Worm (Caenorhabditis elegans): Measurements from ENCODE around the gene C01C4.3.

The C01C4.3 gene

DNA sequence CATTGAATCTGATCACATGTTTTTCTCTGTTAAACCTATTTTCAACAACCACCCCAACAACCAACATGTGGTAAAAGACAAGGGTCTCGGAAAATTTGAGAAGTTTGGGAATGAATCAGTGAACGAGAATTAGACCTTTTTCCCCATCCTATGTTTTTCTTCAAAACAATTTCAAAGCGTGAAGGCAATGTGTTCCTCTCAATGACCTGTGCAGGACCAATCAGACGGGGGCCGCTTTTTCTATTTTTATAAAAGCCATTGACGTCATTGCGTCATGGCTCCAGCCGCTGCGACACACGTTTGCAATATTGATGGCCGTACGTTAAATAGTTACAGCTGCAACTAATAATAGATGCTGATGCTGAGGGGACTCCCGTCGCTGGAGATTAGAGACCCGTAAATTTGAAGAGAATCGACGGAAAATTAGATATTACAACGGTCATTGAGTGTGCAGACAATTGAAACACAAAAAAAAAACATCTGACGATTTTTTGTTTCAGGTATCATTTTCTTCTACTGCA, 14.9 kb downstream of the C01C4.3 start:
- TF ChIP-seq hmg-1.1 (GFP tag; IDR thresholded peaks at IDR 0.05) (0 out of 2 replicates have a peak, but pooled peaks have one; percentile 25), daf-16 (GFP tag; optimal IDR thresholded peaks at IDR 0.05) (peak in 1 of 2 experiments; percentile 76), daf-16 (tag; optimal IDR thresholded peaks at IDR 0.05) (no peak), nhr-28 (tag; optimal IDR thresholded peaks at IDR 0.05) (no peak), unc-62 (GFP tag; optimal IDR thresholded peaks at IDR 0.05 in 1 of 2) (peak in 1 of 2 experiments; percentile 89), unc-62 (tag; optimal IDR thresholded peaks at IDR 0.05) (no peak), nhr-77 (tag; optimal IDR thresholded peaks at IDR 0.05) (no peak), ceh-20 (GFP tag; IDR thresholded peaks at IDR 0.05) (0 out of 2 replicates have a peak, but pooled peaks have one; percentile 8)

- no peak for TF ChIP-seq madf-5 (GFP tag; IDR thresholded peaks at IDR 0.05)
- TF ChIP-seq saeg-2 (GFP tag; IDR thresholded peaks at IDR 0.05), result no peak
- TF ChIP-seq aly-2 (tag; optimal IDR thresholded peaks at IDR 0.05), result no peak
- no peak for TF ChIP-seq nhr-11 (tag; optimal IDR thresholded peaks at IDR 0.05)
- no peak for TF ChIP-seq dpl-1 (GFP tag; optimal IDR thresholded peaks at IDR 0.05)
- 0 out of 2 replicates have a peak, but pooled peaks have one; percentile 13 for TF ChIP-seq dmd-9 (GFP tag; IDR thresholded peaks at IDR 0.05)
- TF ChIP-seq php-3 (GFP tag; IDR thresholded peaks at IDR 0.05), result no peak
These were observed 18.1 kb downstream of the C01C4.3 start, which contains the start of gene C01C4.2 for ce11 chrX:3714797-3715196. C01C4.2 (plus strand) TSS chrX:3715097.

DNA sequence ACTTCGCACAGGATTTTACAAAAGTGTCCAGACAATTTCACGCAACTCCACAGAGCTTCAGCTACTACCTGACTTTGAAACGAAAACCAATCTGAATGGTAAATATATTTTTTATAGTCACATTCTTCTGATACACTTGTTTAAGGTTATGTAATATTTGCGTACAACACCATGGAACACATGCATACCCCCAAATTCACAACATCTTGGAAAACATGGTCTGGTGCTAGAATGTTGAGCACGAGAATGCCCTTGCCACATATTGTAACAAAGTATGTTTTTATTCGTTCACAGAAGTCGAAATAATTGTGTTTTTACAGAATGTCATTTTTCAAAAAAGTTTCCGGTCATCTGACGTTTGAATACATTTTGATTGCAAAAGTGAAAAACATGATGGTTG, 19.1 kb downstream of the C01C4.3 start:
- TF ChIP-seq zip-2 (tag; optimal IDR thresholded peaks at IDR 0.05), result no peak
- TF ChIP-seq unc-62 (GFP tag; optimal IDR thresholded peaks at IDR 0.05 in 1 of 2), result peak in 1 of 2 experiments; percentile 93
- TF ChIP-seq unc-62 (tag; optimal IDR thresholded peaks at IDR 0.05), result no peak

DNA sequence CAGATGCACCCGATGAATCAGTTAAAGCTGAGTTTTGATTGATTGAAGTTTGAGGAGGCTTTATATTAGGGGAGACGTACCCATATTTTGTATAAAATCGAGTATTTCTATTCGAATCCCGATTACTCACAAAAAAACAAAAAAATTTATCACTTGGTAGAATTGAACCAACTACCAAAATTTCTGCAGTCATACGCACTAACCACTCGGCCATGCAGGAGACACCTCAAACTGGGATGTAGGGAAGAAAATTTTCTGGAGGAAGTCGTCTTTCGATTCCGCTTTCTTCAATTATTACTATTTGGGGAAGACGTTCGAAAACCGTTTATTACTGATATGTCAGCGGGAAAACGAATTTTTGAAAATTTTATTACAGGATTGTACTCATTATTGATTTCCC, 25.9 kb downstream of the C01C4.3 start:
- TF ChIP-seq dmd-8 (GFP tag; IDR thresholded peaks at IDR 0.05), result 0 out of 2 replicates have a peak, but pooled peaks have one; percentile 38
- TF ChIP-seq Y105C5A.15 (GFP tag; IDR thresholded peaks at IDR 0.05), result 0 out of 2 replicates have a peak, but pooled peaks have one; percentile 36
- TF ChIP-seq lim-7 (GFP tag; IDR thresholded peaks at IDR 0.05), result peak; percentile 62
- peak; percentile 38; the same call in 1 of the 2 replicates for TF ChIP-seq snpc-1.2 (GFP tag; IDR thresholded peaks at IDR 0.05)

- TF ChIP-seq pha-4 (GFP tag; IDR thresholded peaks at IDR 0.05) (no peak), pha-4 (tag; optimal IDR thresholded peaks at IDR 0.05) (no peak), R02D3.7 (tag; optimal IDR thresholded peaks at IDR 0.05) (no peak), daf-19 (GFP tag; conservative IDR thresholded peaks at IDR 0.05) (no peak), zfp-2 (tag; optimal IDR thresholded peaks at IDR 0.05) (no peak), nhr-41 (GFP tag; IDR thresholded peaks at IDR 0.05) (no peak), hif-1 (tag; optimal IDR thresholded peaks at IDR 0.05) (no peak), unc-62 (GFP tag; optimal IDR thresholded peaks at IDR 0.05 in 1 of 2) (no peak), unc-62 (tag; optimal IDR thresholded peaks at IDR 0.05) (no peak), jun-1 (tag; optimal IDR thresholded peaks at IDR 0.05) (no peak), hlh-30 (tag; optimal IDR thresholded peaks at IDR 0.05; ENCODE audit: insufficient read depth) (no peak), ceh-20 (GFP tag; IDR thresholded peaks at IDR 0.05) (no peak), daf-16 (GFP tag; optimal IDR thresholded peaks at IDR 0.05) (no peak), daf-16 (tag; optimal IDR thresholded peaks at IDR 0.05) (no peak), aha-1 (tag) (no peak), ama-1 (optimal IDR thresholded peaks at IDR 0.05) (no peak), sdz-12 (GFP tag; optimal IDR thresholded peaks at IDR 0.05) (no peak), daf-8 (GFP tag; IDR thresholded peaks at IDR 0.05) (no peak), lin-38 (GFP tag; IDR thresholded peaks at IDR 0.05) (no peak), Y105C5A.15 (GFP tag; IDR thresholded peaks at IDR 0.05) (no peak), unc-39 (tag; optimal IDR thresholded peaks at IDR 0.05) (no peak), nhr-11 (tag; optimal IDR thresholded peaks at IDR 0.05) (no peak), snpc-4 (tag; optimal IDR thresholded peaks at IDR 0.05) (no peak)
These were observed 28.7 kb downstream of the C01C4.3 start for ce11 chrX:3725437-3725836.
